Worm (Caenorhabditis elegans) whole organism, L4 larva: Measurements from ENCODE around the gene srj-9.

Experiments
- aha-1 ChIP-seq: fragments of 150-350 bp; peaks from one replicate; lab custom pipeline; 2014; ENCODE audit warnings: missing biosample characterization, missing genetic modification characterization
- egl-27 ChIP-seq: sonication (generic microtip); optimal IDR thresholded peaks from 3 replicates; lab custom pipeline; 2017; ENCODE audit warnings: missing biosample characterization, missing genetic modification reagents, missing genetic modification characterization
- hmg-1.1 ChIP-seq: fragments of 200-800 bp; sonication (Bioruptor generic); IDR thresholded peaks from 2 replicates; pipeline ENCODE4 v1.3.6; 2022; ENCODE audit warnings: missing genetic modification reagents, missing genetic modification characterization, missing compliant biosample characterization
- nhr-76 ChIP-seq: fragments of 150-350 bp; optimal IDR thresholded peaks from 2 replicates; lab custom pipeline; 2014; ENCODE audit warnings: missing biosample characterization, missing genetic modification characterization
- saeg-2 ChIP-seq: fragments of 200-800 bp; sonication (Bioruptor generic); IDR thresholded peaks from 2 replicates; pipeline ENCODE4 v1.3.6; 2022; ENCODE audit warnings: missing genetic modification reagents, missing genetic modification characterization, missing compliant biosample characterization
- spr-1 ChIP-seq: sonication (generic microtip); optimal IDR thresholded peaks from 2 replicates; lab custom pipeline; 2016; ENCODE audit warnings: mild to moderate bottlenecking, missing genetic modification characterization, missing compliant biosample characterization

DNA sequence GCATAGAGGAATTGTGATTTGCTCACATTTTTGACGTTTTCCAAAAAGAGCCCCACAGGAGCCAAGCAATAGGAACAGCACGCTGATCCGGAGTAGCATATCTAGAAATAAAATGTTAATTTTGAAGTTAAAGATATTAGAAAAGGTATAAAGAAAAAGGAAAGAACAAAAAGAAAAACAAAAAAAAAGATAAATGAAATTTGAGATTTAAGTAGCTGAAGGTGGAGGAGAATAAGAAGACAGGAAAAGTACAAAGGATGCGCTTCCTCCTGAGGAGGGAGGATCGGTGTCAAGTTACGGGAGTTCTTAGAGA, 13.0 kb downstream of the srj-9 start, which contains the start of gene cfz-2:
- no peak for TF ChIP-seq saeg-2
- no peak for TF ChIP-seq egl-27 (tag; lab: Kevin White, UChicago)
- TF ChIP-seq hmg-1.1 (GFP tag; lab: Robert Waterston, UW) = no peak
- no peak for TF ChIP-seq aha-1
- TF ChIP-seq nhr-76 (tag; lab: Kevin White, UChicago) = no peak
- TF ChIP-seq spr-1 (tag; lab: Kevin White, UChicago) = no peak
